Fruit fly (Drosophila melanogaster): ENCODE data around the gene wac.
A peak's percentile ranks its signal among the peaks of the same experiment; 100 is the strongest.

Gene wac

dm6 chr3L:271501-272249 lies 13.7 kb downstream of the wac start (continued):
- TF ChIP-seq ac (GFP tag; optimal IDR thresholded peaks at IDR 0.05) (no peak), lola (GFP tag; optimal IDR thresholded peaks at IDR 0.05) (no peak), Dref (GFP tag; IDR thresholded peaks at IDR 0.05) (no peak), CG34224 (GFP tag; IDR thresholded peaks at IDR 0.05; ENCODE audit: partially characterized antibody) (peak; percentile 53), Six4 (GFP tag; optimal IDR thresholded peaks at IDR 0.05) (no peak), CG9727 (GFP tag; optimal IDR thresholded peaks at IDR 0.05) (no peak), H2.0 (GFP tag; IDR thresholded peaks at IDR 0.05) (no peak), CG6765 (GFP tag; optimal IDR thresholded peaks at IDR 0.05) (no peak), CG9932 (GFP tag; IDR thresholded peaks at IDR 0.05) (no peak), MTF-1 (GFP tag; optimal IDR thresholded peaks at IDR 0.05; ENCODE audit: borderline replicate concordance) (no peak), so (GFP tag; IDR thresholded peaks at IDR 0.05) (peak; percentile 26; the same call in 1 of the 3 replicates), zf30C (GFP tag; optimal IDR thresholded peaks at IDR 0.05) (no peak), crol (GFP tag; IDR thresholded peaks at IDR 0.05) (no peak), ci (GFP tag; IDR thresholded peaks at IDR 0.05) (peak; percentile 77; the same call in 2 of the 3 replicates), ranshi (GFP tag; IDR thresholded peaks at IDR 0.05) (no peak), nerfin-2 (GFP tag; IDR thresholded peaks at IDR 0.05; ENCODE audit: partially characterized antibody) (peak; percentile 29; the same call in 1 of the 2 replicates), CG12391 (tag; optimal IDR thresholded peaks at IDR 0.05) (no peak), CG10543 (GFP tag; optimal IDR thresholded peaks at IDR 0.05) (no peak), gcm (GFP tag; optimal IDR thresholded peaks at IDR 0.05) (peak; percentile 77), CG10209 (GFP tag; optimal IDR thresholded peaks at IDR 0.05) (no peak), chif (GFP tag; optimal IDR thresholded peaks at IDR 0.05) (no peak), ase (GFP tag; IDR thresholded peaks at IDR 0.05) (no peak), CG17328 (GFP tag; IDR thresholded peaks at IDR 0.05) (no peak), Drgx (GFP tag; IDR thresholded peaks at IDR 0.05) (no peak), vvl (GFP tag; IDR thresholded peaks at IDR 0.05) (peak; percentile 47; the same call in 1 of the 2 replicates), bbx (GFP tag; IDR thresholded peaks at IDR 0.05; ENCODE audit: partially characterized antibody) (peak; percentile 78), NFAT (GFP tag; IDR thresholded peaks at IDR 0.05) (no peak), br (optimal IDR thresholded peaks at IDR 0.05) (no peak), CG12769 (tag; optimal IDR thresholded peaks at IDR 0.05) (peak; percentile 48), CG8290 (GFP tag; optimal IDR thresholded peaks at IDR 0.05) (no peak), CG8290 (tag; optimal IDR thresholded peaks at IDR 0.05) (peak in 1 of 2 experiments; percentile 46), cg (GFP tag; optimal IDR thresholded peaks at IDR 0.05) (peak; percentile 25), chm (GFP tag; IDR thresholded peaks at IDR 0.05) (peak; percentile 80), CG5953 (GFP tag; IDR thresholded peaks at IDR 0.05) (peak; percentile 42; the same call in 1 of the 2 replicates), Jarid2 (GFP tag; optimal IDR thresholded peaks at IDR 0.05) (peak; percentile 94), CG1233 (GFP tag; optimal IDR thresholded peaks at IDR 0.05) (no peak), Med (GFP tag) (peak; percentile 72), Ada2b (GFP tag; IDR thresholded peaks at IDR 0.05) (no peak), CoRest (tag; optimal IDR thresholded peaks at IDR 0.05) (no peak), kay (GFP tag; optimal IDR thresholded peaks at IDR 0.05) (no peak), twi (tag; optimal IDR thresholded peaks at IDR 0.05) (peak; percentile 93), CG1529 (GFP tag; optimal IDR thresholded peaks at IDR 0.05) (no peak), Tbp (GFP tag; optimal IDR thresholded peaks at IDR 0.05) (no peak), CG31441 (GFP tag; IDR thresholded peaks at IDR 0.05) (no peak), Trl (optimal IDR thresholded peaks at IDR 0.05) (peak; percentile 88 to 91), Trl (GFP tag; optimal IDR thresholded peaks at IDR 0.05) (no peak), CG8924 (tag; optimal IDR thresholded peaks at IDR 0.05) (no peak), CG33557 (GFP tag; optimal IDR thresholded peaks at IDR 0.05) (no peak), hbn (GFP tag; IDR thresholded peaks at IDR 0.05; ENCODE audit: partially characterized antibody) (0 out of 2 replicates have a peak, but pooled peaks have one; percentile 17), zen2 (GFP tag; IDR thresholded peaks at IDR 0.05; ENCODE audit: partially characterized antibody) (peak; percentile 57; the same call in 2 of the 3 replicates)

All from whole organism, embryonic.